Worm (Caenorhabditis elegans) whole organism, L4/young adult: ENCODE measurements around the gene ZC374.2.

Experiments
- dao-5 ChIP-seq: sonication (generic microtip); optimal IDR thresholded peaks from 2 replicates; lab custom pipeline; 2016; ENCODE audit warnings: missing genotype, missing genetic modification characterization, moderate library complexity, missing compliant biosample characterization
- him-1 ChIP-seq: sonication (generic microtip); optimal IDR thresholded peaks from 2 replicates; lab custom pipeline; 2016; ENCODE audit warnings: missing genotype, missing genetic modification reagents, missing genetic modification characterization, missing compliant biosample characterization

DNA sequence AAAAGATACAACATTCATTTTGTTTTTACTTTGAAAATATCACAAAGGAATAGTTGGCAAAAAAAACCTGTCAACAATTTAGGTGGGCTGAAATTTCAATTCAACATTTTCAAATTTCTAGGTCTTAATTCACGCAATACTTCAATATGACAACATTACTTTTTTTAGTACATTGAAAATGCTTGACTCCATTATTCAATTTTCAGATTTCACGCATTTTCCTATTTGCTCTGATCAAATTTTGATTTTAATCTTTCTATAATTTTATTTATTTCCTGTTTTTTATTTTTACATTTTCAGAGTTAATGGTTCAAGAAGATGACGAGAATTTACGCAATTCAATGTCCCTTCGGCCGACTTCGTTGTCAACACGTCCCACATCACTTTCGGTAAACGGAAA lies 19.7 kb downstream of the ZC374.2 start, which contains the start of gene mkk-4:
- TF ChIP-seq him-1 (tag; lab: Kevin White, UChicago), result no peak
- TF ChIP-seq dao-5, result no peak
